Worm (Caenorhabditis elegans): Measurements from ENCODE around the gene pho-10.

- TF ChIP-seq dao-5 (tag; optimal IDR thresholded peaks at IDR 0.05): no peak
- TF ChIP-seq him-1 (tag; optimal IDR thresholded peaks at IDR 0.05): no peak
Measured at ce11 chrII:9966954-9967353, 46.6 kb upstream of the pho-10 start, which contains the start of gene dtmk-1.

Measured in whole organism, L4/young adult.